Worm (Caenorhabditis elegans) whole organism, L2 larva: ENCODE data around the gene ZK1128.7.

Experiments
- lin-13 ChIP-seq: fragments of 150-350 bp; optimal IDR thresholded peaks from 2 replicates; lab custom pipeline; 2014; ENCODE audit warnings: missing biosample characterization, missing genetic modification reagents, missing genetic modification characterization
- mdl-1 ChIP-seq, 2 experiments: fragments of 150-350 bp in 1 of 2; sonication (generic microtip) in 1 of 2; optimal IDR thresholded peaks; 2 replicates each; lab custom pipeline; 2017; ENCODE audit warnings: missing biosample characterization in 2 of 2, missing genetic modification characterization in 2 of 2
- nhr-11 ChIP-seq: fragments of 150-350 bp; optimal IDR thresholded peaks from 2 replicates; lab custom pipeline; 2014; ENCODE audit warnings: missing biosample characterization, missing genetic modification characterization
- nhr-77 ChIP-seq: fragments of 150-350 bp; optimal IDR thresholded peaks from 2 replicates; lab custom pipeline; 2014; ENCODE audit warnings: missing biosample characterization, missing genetic modification characterization
- sma-3 ChIP-seq: sonication (generic microtip); optimal IDR thresholded peaks from 2 replicates; lab custom pipeline; 2016; ENCODE audit warnings: missing genetic modification reagents, missing genetic modification characterization, missing compliant biosample characterization
- snpc-4 ChIP-seq: fragments of 150-350 bp; optimal IDR thresholded peaks from 2 replicates; lab custom pipeline; 2014; ENCODE audit warnings: missing biosample characterization, missing genetic modification characterization
- unc-39 ChIP-seq: fragments of 150-350 bp; optimal IDR thresholded peaks from 2 replicates; lab custom pipeline; 2014; ENCODE audit warnings: missing biosample characterization, missing genetic modification characterization
- unc-62 ChIP-seq: fragments of 150-350 bp; optimal IDR thresholded peaks from 2 replicates; lab custom pipeline; 2014; ENCODE audit warnings: missing biosample characterization, missing genetic modification reagents, missing genetic modification characterization

- TF ChIP-seq unc-62 (GFP tag; lab: Kevin White, UChicago) (no peak), sma-3 (GFP tag; lab: Kevin White, UChicago) (no peak), lin-13 (no peak), nhr-11 (tag; lab: Kevin White, UChicago) (no peak), nhr-77 (tag; lab: Kevin White, UChicago) (no peak), snpc-4 (no peak), unc-39 (tag; lab: Kevin White, UChicago) (no peak), mdl-1 (tag; optimal IDR thresholded peaks at IDR 0.05; lab: Kevin White, UChicago) (no peak)
These were observed 38.8 kb upstream of the ZK1128.7 start, which contains the start of gene spop-1 for ce11 chrIII:10097981-10098380.
